Fruit fly (Drosophila melanogaster) whole organism, embryonic: Measurements from ENCODE around the gene CG44476.

Source experiments
- Adf1 ChIP-seq: fragments of 200-800 bp; sonication (Bioruptor generic); IDR thresholded peaks from 2 replicates; pipeline ENCODE4 v1.3.6; 2022; ENCODE audit warnings: missing biosample characterization, missing genetic modification characterization
- Atf-2 ChIP-seq: fragments of 200-800 bp; sonication (Bioruptor generic); optimal IDR thresholded peaks from 2 replicates; lab custom pipeline; 2016; ENCODE audit warnings: missing biosample characterization, missing genetic modification characterization
- B-H2 ChIP-seq: fragments of 200-800 bp; sonication (Bioruptor generic); optimal IDR thresholded peaks from 2 replicates; lab custom pipeline; 2018; ENCODE audit warnings: missing biosample characterization, mild to moderate bottlenecking, missing genetic modification characterization
- Bteb2 ChIP-seq: fragments of 200-800 bp; sonication (Bioruptor generic); optimal IDR thresholded peaks from 2 replicates; lab custom pipeline; 2016; ENCODE audit warnings: missing biosample characterization, missing genetic modification characterization
- CG10209 ChIP-seq: fragments of 200-800 bp; sonication (Bioruptor generic); optimal IDR thresholded peaks from 3 replicates; lab custom pipeline; 2017; ENCODE audit warnings: missing biosample characterization, mild to moderate bottlenecking, missing genetic modification characterization, missing genetic modification reagents
- CG11247 ChIP-seq: fragments of 200-800 bp; sonication (Bioruptor generic); IDR thresholded peaks from 2 replicates; pipeline ENCODE4 v1.3.6; 2022; ENCODE audit warnings: missing biosample characterization, missing genetic modification characterization
- CG11560 ChIP-seq: fragments of 200-800 bp; sonication (Bioruptor generic); IDR thresholded peaks from 3 replicates; pipeline ENCODE4 v1.3.6; 2022; ENCODE audit warnings: missing biosample characterization, missing genetic modification characterization
- CG13775 ChIP-seq: fragments of 200-800 bp; sonication (Bioruptor generic); optimal IDR thresholded peaks from 3 replicates; lab custom pipeline; 2017; ENCODE audit warnings: missing biosample characterization, mild to moderate bottlenecking, missing genetic modification characterization
- CG14667 ChIP-seq: fragments of 200-800 bp; sonication (Bioruptor generic); IDR thresholded peaks from 2 replicates; pipeline ENCODE4 v1.3.6; 2022; ENCODE audit warnings: missing biosample characterization, missing genetic modification characterization
- CG1529 ChIP-seq: fragments of 200-800 bp; sonication (Bioruptor generic); optimal IDR thresholded peaks from 3 replicates; lab custom pipeline; 2018; ENCODE audit warnings: missing biosample characterization, missing genetic modification characterization
- CG16815 ChIP-seq: fragments of 200-800 bp; sonication (Bioruptor generic); optimal IDR thresholded peaks from 3 replicates; lab custom pipeline; 2017; ENCODE audit warnings: missing biosample characterization, mild to moderate bottlenecking, missing genetic modification characterization
- CG17361 ChIP-seq: fragments of 200-800 bp; sonication (Bioruptor generic); IDR thresholded peaks from 3 replicates; pipeline ENCODE4 v1.3.6; 2022; ENCODE audit warnings: missing biosample characterization, missing genetic modification characterization
- CG2116 ChIP-seq: fragments of 200-800 bp; sonication (Bioruptor generic); optimal IDR thresholded peaks from 3 replicates; lab custom pipeline; 2018; ENCODE audit warnings: missing biosample characterization, mild to moderate bottlenecking, missing genetic modification characterization
- CG33213 ChIP-seq: fragments of 200-800 bp; sonication (Bioruptor generic); optimal IDR thresholded peaks from 3 replicates; lab custom pipeline; 2016; ENCODE audit warnings: missing biosample characterization, missing genetic modification characterization
- CG33557 ChIP-seq: fragments of 200-800 bp; sonication (Bioruptor generic); optimal IDR thresholded peaks from 2 replicates; lab custom pipeline; 2019; ENCODE audit warnings: missing biosample characterization, mild to moderate bottlenecking, missing genetic modification characterization, moderate library complexity
- CG4282 ChIP-seq: fragments of 200-800 bp; sonication (Bioruptor generic); optimal IDR thresholded peaks from 2 replicates; lab custom pipeline; 2016; ENCODE audit warnings: missing biosample characterization, missing genetic modification characterization
- CG4820 ChIP-seq: fragments of 200-800 bp; sonication (Bioruptor generic); optimal IDR thresholded peaks from 3 replicates; lab custom pipeline; 2016; ENCODE audit warnings: missing biosample characterization, missing genetic modification characterization
- CG5245 ChIP-seq: fragments of 200-800 bp; sonication (Bioruptor generic); optimal IDR thresholded peaks from 3 replicates; lab custom pipeline; 2016; ENCODE audit warnings: missing biosample characterization, missing genetic modification characterization
- CG6272 ChIP-seq: fragments of 200-800 bp; sonication (Bioruptor generic); IDR thresholded peaks from 2 replicates; pipeline ENCODE4 v1.3.6; 2022; ENCODE audit warnings: missing biosample characterization, missing genetic modification characterization
- CG7745 ChIP-seq: fragments of 200-800 bp; sonication (Bioruptor generic); optimal IDR thresholded peaks from 2 replicates; lab custom pipeline; 2018; ENCODE audit warnings: missing biosample characterization, mild to moderate bottlenecking, missing genetic modification characterization, moderate library complexity
- CG8765 ChIP-seq: fragments of 200-800 bp; sonication (Bioruptor generic); IDR thresholded peaks from 2 replicates; pipeline ENCODE4 v1.3.6; 2022; ENCODE audit warnings: missing biosample characterization, missing genetic modification characterization
- Chrac-16 ChIP-seq: fragments of 200-800 bp; sonication (Bioruptor generic); optimal IDR thresholded peaks from 3 replicates; lab custom pipeline; 2016; ENCODE audit warnings: missing biosample characterization, missing genetic modification characterization
- D19B ChIP-seq: fragments of 200-800 bp; sonication (Bioruptor generic); optimal IDR thresholded peaks from 2 replicates; lab custom pipeline; 2017; ENCODE audit warnings: missing biosample characterization, mild to moderate bottlenecking, missing genetic modification characterization
- Dek ChIP-seq: fragments of 200-800 bp; sonication (Bioruptor generic); optimal IDR thresholded peaks from 3 replicates; lab custom pipeline; 2019; ENCODE audit warnings: missing biosample characterization, mild to moderate bottlenecking, missing genetic modification characterization, moderate library complexity
- Eip74EF ChIP-seq, 2 experiments: fragments of 200-800 bp in 1 of 2; fragments of >200 bp in 1 of 2; sonication (Bioruptor generic) in 1 of 2; optimal IDR thresholded peaks; 2 replicates each; lab custom pipeline; 2017 to 2019; ENCODE audit warnings: missing biosample characterization in 2 of 2, missing genetic modification characterization in 2 of 2, mild to moderate bottlenecking in 1 of 2, moderate library complexity in 1 of 2
- Elba2 ChIP-seq: fragments of 200-800 bp; sonication (Bioruptor generic); optimal IDR thresholded peaks from 3 replicates; lab custom pipeline; 2016; ENCODE audit warnings: missing biosample characterization, missing genetic modification characterization
- Ets65A ChIP-seq: fragments of 200-800 bp; sonication (Bioruptor generic); peaks from one replicate; lab custom pipeline; 2016; ENCODE audit warnings: missing biosample characterization, missing genetic modification characterization
- Fer1 ChIP-seq: fragments of 200-800 bp; sonication (Bioruptor generic); optimal IDR thresholded peaks from 2 replicates; lab custom pipeline; 2017; ENCODE audit warnings: missing biosample characterization, mild to moderate bottlenecking, missing genetic modification characterization
- H2.0 ChIP-seq: fragments of 200-800 bp; sonication (Bioruptor generic); IDR thresholded peaks from 2 replicates; pipeline ENCODE4 v1.3.6; 2022; ENCODE audit warnings: missing biosample characterization, missing genetic modification characterization
- HLH54F ChIP-seq: fragments of 200-800 bp; sonication (Bioruptor generic); optimal IDR thresholded peaks from 3 replicates; lab custom pipeline; 2016; ENCODE audit warnings: missing biosample characterization, missing genetic modification characterization
- HmgD ChIP-seq: fragments of 200-800 bp; sonication (Bioruptor generic); optimal IDR thresholded peaks from 3 replicates; lab custom pipeline; 2016; ENCODE audit warnings: missing biosample characterization, missing genetic modification characterization
- Hr51 ChIP-seq, 2 experiments: fragments of 200-800 bp; sonication (Bioruptor generic); optimal IDR thresholded peaks; 2 replicates in 1 of 2; 3 replicates in 1 of 2; lab custom pipeline; 2016 to 2018; ENCODE audit warnings: missing biosample characterization in 2 of 2, missing genetic modification characterization in 2 of 2, mild to moderate bottlenecking in 1 of 2, moderate library complexity in 1 of 2
- Xbp1 ChIP-seq: fragments of 200-800 bp; sonication (Bioruptor generic); optimal IDR thresholded peaks from 3 replicates; lab custom pipeline; 2016; ENCODE audit warnings: missing biosample characterization, mild to moderate bottlenecking, missing genetic modification characterization
- ac ChIP-seq: fragments of 200-800 bp; sonication (Bioruptor generic); optimal IDR thresholded peaks from 3 replicates; lab custom pipeline; 2017; ENCODE audit warnings: missing biosample characterization, mild to moderate bottlenecking, missing genetic modification characterization
- ato ChIP-seq: fragments of 200-800 bp; sonication (Bioruptor generic); IDR thresholded peaks from 2 replicates; pipeline ENCODE4 v1.3.6; 2022; ENCODE audit warnings: missing biosample characterization, missing genetic modification characterization; ENCODE audit not compliant: partially characterized antibody
- bbx ChIP-seq: fragments of 200-800 bp; sonication (Bioruptor generic); IDR thresholded peaks from 2 replicates; pipeline ENCODE4 v1.3.6; 2022; ENCODE audit warnings: missing biosample characterization, missing genetic modification characterization; ENCODE audit not compliant: partially characterized antibody
- croc ChIP-seq: fragments of 200-800 bp; sonication (Bioruptor generic); conservative IDR thresholded peaks from 3 replicates; pipeline ENCODE4 v1.3.6; 2022; ENCODE audit warnings: missing biosample characterization, missing genetic modification characterization
- disco-r ChIP-seq: fragments of 200-800 bp; sonication (Bioruptor generic); optimal IDR thresholded peaks from 2 replicates; lab custom pipeline; 2016; ENCODE audit warnings: missing biosample characterization, missing genetic modification characterization
- gce ChIP-seq: fragments of 200-800 bp; sonication (Bioruptor generic); IDR thresholded peaks from 3 replicates; pipeline ENCODE4 v1.3.6; 2022; ENCODE audit warnings: missing biosample characterization, missing genetic modification characterization
- gcm2 ChIP-seq: fragments of 200-800 bp; sonication (Bioruptor generic); optimal IDR thresholded peaks from 2 replicates; lab custom pipeline; 2016; ENCODE audit warnings: missing biosample characterization, missing genetic modification characterization
- odd ChIP-seq: fragments of 200-800 bp; sonication (Bioruptor generic); optimal IDR thresholded peaks from 2 replicates; lab custom pipeline; 2017; ENCODE audit warnings: missing biosample characterization, mild to moderate bottlenecking, missing genetic modification characterization
- pum ChIP-seq: fragments of 200-800 bp; sonication (Bioruptor generic); optimal IDR thresholded peaks from 2 replicates; lab custom pipeline; 2016; ENCODE audit warnings: missing biosample characterization, missing genetic modification characterization
- row ChIP-seq: fragments of 200-800 bp; sonication (Bioruptor generic); IDR thresholded peaks from 3 replicates; pipeline ENCODE4 v1.3.6; 2022; ENCODE audit warnings: missing biosample characterization, missing genetic modification characterization
- salm ChIP-seq: fragments of 200-800 bp; sonication (Bioruptor generic); optimal IDR thresholded peaks from 2 replicates; lab custom pipeline; 2018; ENCODE audit warnings: missing biosample characterization, mild to moderate bottlenecking, missing genetic modification characterization
- seq ChIP-seq: fragments of 200-800 bp; sonication (Bioruptor generic); IDR thresholded peaks from 2 replicates; pipeline ENCODE4 v1.3.6; 2022; ENCODE audit warnings: missing biosample characterization, missing genetic modification characterization
- tgo ChIP-seq: fragments of 200-800 bp; sonication (Bioruptor generic); IDR thresholded peaks from 3 replicates; pipeline ENCODE4 v1.3.6; 2022; ENCODE audit warnings: missing biosample characterization, missing genetic modification characterization
- trem ChIP-seq: fragments of 200-800 bp; optimal IDR thresholded peaks from 3 replicates; lab custom pipeline; 2019; ENCODE audit warnings: missing biosample characterization, mild to moderate bottlenecking, missing genetic modification characterization, moderate library complexity
- usp ChIP-seq: fragments of >200 bp; optimal IDR thresholded peaks from 2 replicates; lab custom pipeline; 2017; ENCODE audit warnings: missing biosample characterization, missing genetic modification characterization
- wor ChIP-seq: fragments of 200-800 bp; sonication (Bioruptor generic); IDR thresholded peaks from 2 replicates; pipeline ENCODE4 v1.3.6; 2022; ENCODE audit warnings: missing biosample characterization, missing genetic modification characterization

CG44476 gene

DNA sequence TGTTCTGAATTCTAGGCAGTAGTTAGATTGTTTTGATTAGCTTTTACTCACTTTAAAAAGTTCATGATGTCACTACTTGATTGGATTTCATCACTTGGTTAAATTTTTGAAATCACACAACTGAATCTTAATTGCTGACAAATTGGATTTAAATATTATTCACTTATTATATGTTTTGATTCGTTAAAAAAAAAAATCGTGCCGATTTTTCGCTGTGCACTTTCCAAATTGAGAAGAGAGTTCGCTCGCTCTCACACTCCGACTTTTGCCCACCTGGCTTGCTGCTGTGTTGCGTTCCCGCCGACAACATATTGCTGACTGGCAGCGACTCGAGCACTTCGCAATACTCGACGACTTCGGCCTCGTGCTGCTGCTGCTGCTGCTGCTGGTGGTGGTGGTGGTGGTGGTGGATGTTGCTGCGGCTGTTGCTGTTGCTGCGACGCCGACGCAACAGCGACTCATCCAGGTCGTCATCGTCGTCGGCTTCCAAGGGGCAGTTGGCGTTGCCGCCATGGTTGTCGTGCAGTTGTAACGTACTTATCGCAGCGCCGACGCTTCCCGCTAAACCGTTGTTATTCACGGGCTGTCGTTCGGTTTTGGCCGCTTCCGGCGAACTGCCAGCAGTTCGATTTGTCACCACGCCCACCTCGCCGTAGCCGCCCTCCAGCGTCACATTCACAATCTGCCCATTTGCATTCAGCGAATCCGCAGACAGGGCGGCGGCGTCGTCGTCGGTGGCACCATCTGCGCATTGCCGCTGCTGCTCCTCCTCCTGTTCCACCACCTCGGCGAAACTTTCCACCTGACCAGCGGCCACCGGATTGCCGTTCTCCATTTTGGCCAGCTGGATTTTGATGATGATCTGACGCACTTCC, 28.7 kb upstream of the CG44476 start (continued):
- TF ChIP-seq CG8765 (GFP tag; lab: Robert Waterston, UW), result no peak
- no peak for TF ChIP-seq HmgD
- no peak for TF ChIP-seq disco-r (GFP tag; lab: Kevin White, UChicago)
- TF ChIP-seq trem (tag; lab: Kevin White, UChicago), result no peak
- TF ChIP-seq H2.0 (GFP tag; lab: Robert Waterston, UW), result peak; percentile 33; the same call in 1 of the 2 replicates
- TF ChIP-seq CG6272, result 0 out of 2 replicates have a peak, but pooled peaks have one; percentile 12
- peak in 1 of 2 experiments; percentile 78 for TF ChIP-seq Hr51 (GFP tag; optimal IDR thresholded peaks at IDR 0.05; lab: Kevin White, UChicago)
- peak; percentile 83 for TF ChIP-seq CG17361 (GFP tag; lab: Robert Waterston, UW)
- no peak for TF ChIP-seq salm
- peak; percentile 68 for TF ChIP-seq Xbp1 (GFP tag; lab: Kevin White, UChicago)
- peak; percentile 52 for TF ChIP-seq Dek (tag; lab: Kevin White, UChicago)
- TF ChIP-seq wor (GFP tag; lab: Robert Waterston, UW), result 0 out of 2 replicates have a peak, but pooled peaks have one; percentile 16
- TF ChIP-seq CG11560, result peak; percentile 28; the same call in 1 of the 3 replicates
- TF ChIP-seq pum, result no peak
- TF ChIP-seq odd (GFP tag; lab: Kevin White, UChicago), result peak; percentile 49
- peak; percentile 4 for TF ChIP-seq CG5245 (GFP tag; lab: Kevin White, UChicago)
- no peak for TF ChIP-seq CG33213 (GFP tag; lab: Kevin White, UChicago)
- peak; percentile 30 for TF ChIP-seq CG4820 (GFP tag; lab: Kevin White, UChicago)
- peak; percentile 70 for TF ChIP-seq Fer1 (GFP tag; lab: Kevin White, UChicago)
- TF ChIP-seq gcm2 (GFP tag; lab: Kevin White, UChicago), result peak; percentile 42
- TF ChIP-seq CG10209 (GFP tag; lab: Kevin White, UChicago), result peak; percentile 62
- no peak for TF ChIP-seq CG4282 (GFP tag; lab: Kevin White, UChicago)
- TF ChIP-seq CG13775 (GFP tag; lab: Kevin White, UChicago), result peak; percentile 63
- TF ChIP-seq bbx (GFP tag; lab: Robert Waterston, UW), result peak; percentile 47; the same call in 1 of the 2 replicates
- TF ChIP-seq CG11247, result peak; percentile 28; the same call in 1 of the 2 replicates
- peak; percentile 26 for TF ChIP-seq CG16815 (GFP tag; lab: Kevin White, UChicago)
- TF ChIP-seq CG33557, result no peak
- peak; percentile 81 for TF ChIP-seq Ets65A (GFP tag; lab: Kevin White, UChicago)
- TF ChIP-seq Chrac-16 (GFP tag; lab: Kevin White, UChicago), result peak; percentile 66
- TF ChIP-seq D19B (GFP tag; lab: Kevin White, UChicago), result peak; percentile 38
- peak; percentile 95 for TF ChIP-seq Adf1 (GFP tag; lab: Robert Waterston, UW)
- no peak for TF ChIP-seq CG2116 (GFP tag; lab: Kevin White, UChicago)
- TF ChIP-seq Atf-2, result peak; percentile 9
- TF ChIP-seq Bteb2 (GFP tag; lab: Kevin White, UChicago), result peak; percentile 67
- no peak for TF ChIP-seq CG14667
- TF ChIP-seq gce, result peak; percentile 69; the same call in 2 of the 3 replicates
- peak; percentile 73 for TF ChIP-seq row
- TF ChIP-seq usp, result no peak
- peak; percentile 14 for TF ChIP-seq ac
- peak; percentile 46 for TF ChIP-seq HLH54F (GFP tag; lab: Kevin White, UChicago)
- no peak for TF ChIP-seq croc
- TF ChIP-seq CG1529 (GFP tag; lab: Kevin White, UChicago), result peak; percentile 57
- TF ChIP-seq Eip74EF (GFP tag; optimal IDR thresholded peaks at IDR 0.05; lab: Kevin White, UChicago), result peak in 1 of 2 experiments; percentile 41
- TF ChIP-seq tgo (GFP tag; lab: Robert Waterston, UW), result peak; percentile 24; the same call in 1 of the 3 replicates
- TF ChIP-seq CG7745 (tag; lab: Kevin White, UChicago), result no peak
- TF ChIP-seq seq (GFP tag; lab: Robert Waterston, UW), result peak; percentile 36; the same call in 1 of the 2 replicates
- TF ChIP-seq ato (GFP tag; lab: Robert Waterston, UW), result no peak
- TF ChIP-seq Elba2 (GFP tag; lab: Kevin White, UChicago), result no peak
- no peak for TF ChIP-seq B-H2 (GFP tag; lab: Kevin White, UChicago)
